Worm (Caenorhabditis elegans) whole organism, L4/young adult: Measurements from ENCODE around the gene srh-186.

Source experiments
- W03F9.2 ChIP-seq: fragments of 150-350 bp; optimal IDR thresholded peaks from 2 replicates; lab custom pipeline; 2014; ENCODE audit warnings: missing biosample characterization, missing genetic modification characterization
- dao-5 ChIP-seq: sonication (generic microtip); optimal IDR thresholded peaks from 2 replicates; lab custom pipeline; 2016; ENCODE audit warnings: missing genotype, missing genetic modification characterization, moderate library complexity, missing compliant biosample characterization
- him-1 ChIP-seq: sonication (generic microtip); optimal IDR thresholded peaks from 2 replicates; lab custom pipeline; 2016; ENCODE audit warnings: missing genotype, missing genetic modification reagents, missing genetic modification characterization, missing compliant biosample characterization

srh-186 gene

DNA sequence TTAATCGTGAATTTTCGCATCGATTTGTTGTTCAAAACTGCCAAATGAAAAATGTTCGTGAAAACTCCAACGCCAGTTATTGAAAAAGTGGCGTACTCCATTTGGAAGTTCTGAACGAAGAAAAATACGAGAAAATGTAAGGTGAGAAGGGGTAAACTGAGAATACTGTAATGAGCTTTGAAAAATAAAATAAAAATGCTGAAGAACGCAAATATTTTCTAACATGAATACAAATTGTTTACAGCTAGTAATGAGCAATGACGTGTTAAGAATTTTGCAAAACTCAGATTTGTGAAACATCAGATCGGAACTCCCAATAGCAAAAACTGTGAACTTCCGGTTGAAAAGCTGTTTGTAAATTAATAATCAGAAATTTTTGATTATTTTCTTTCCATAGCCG is 23.2 kb upstream of the srh-186 start, which contains the start of gene srw-26:
srw-26 (minus strand) TSS at position 101 of the 400 bp plus-strand sequence.
- no peak for TF ChIP-seq him-1 (tag; lab: Kevin White, UChicago)
- TF ChIP-seq W03F9.2 (tag; lab: Kevin White, UChicago), result no peak
- no peak for TF ChIP-seq dao-5 (tag; lab: Kevin White, UChicago)

DNA sequence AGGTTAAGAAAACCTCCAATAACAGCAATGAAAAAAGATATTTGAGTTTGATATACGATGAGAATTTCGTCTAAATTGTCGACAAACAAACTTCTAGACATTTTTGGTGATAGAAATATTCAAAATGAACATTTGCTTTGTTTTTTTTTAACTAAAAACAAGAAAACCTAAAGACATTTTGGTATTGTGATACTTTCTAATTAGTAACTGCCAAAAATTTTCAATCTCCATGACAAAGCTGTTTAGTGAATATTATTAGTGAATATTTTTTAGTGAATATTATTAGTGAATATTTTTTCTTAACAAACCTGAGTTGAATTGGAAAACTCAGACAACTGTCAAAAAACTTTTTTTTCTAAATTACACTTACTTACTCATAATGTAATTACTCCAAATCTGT is 15.3 kb upstream of the srh-186 start, which contains the start of gene srw-55:
srw-55 (minus strand) TSS at position 101 of the 400 bp plus-strand sequence.
- no peak for TF ChIP-seq him-1 (tag; lab: Kevin White, UChicago)
- TF ChIP-seq W03F9.2 (tag; lab: Kevin White, UChicago), result no peak
- no peak for TF ChIP-seq dao-5 (tag; lab: Kevin White, UChicago)

DNA sequence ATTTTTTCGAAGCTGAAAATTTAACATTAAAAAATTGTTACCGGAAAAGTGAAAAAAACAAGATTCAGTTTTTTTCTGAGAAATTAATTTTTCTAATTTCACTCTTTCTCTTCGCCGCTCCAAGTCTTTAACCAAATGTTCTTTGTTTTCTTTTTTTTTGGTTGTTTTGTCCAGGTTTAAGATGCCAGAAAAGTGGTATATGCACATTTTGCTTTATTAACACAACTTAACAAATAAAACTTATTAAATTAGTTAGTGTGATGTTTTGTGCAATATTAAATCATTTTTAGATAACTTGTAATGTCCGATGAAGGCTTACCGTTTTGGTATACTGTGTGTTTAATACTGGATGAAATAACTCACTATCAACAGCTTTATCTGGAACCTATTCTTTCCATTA is 12.5 kb upstream of the srh-186 start, which contains the start of gene srw-53:
srw-53 (plus strand) TSS at position 301 of the 400 bp plus-strand sequence.
- TF ChIP-seq dao-5 (tag; lab: Kevin White, UChicago), result no peak
- TF ChIP-seq W03F9.2 (tag; lab: Kevin White, UChicago), result no peak

DNA sequence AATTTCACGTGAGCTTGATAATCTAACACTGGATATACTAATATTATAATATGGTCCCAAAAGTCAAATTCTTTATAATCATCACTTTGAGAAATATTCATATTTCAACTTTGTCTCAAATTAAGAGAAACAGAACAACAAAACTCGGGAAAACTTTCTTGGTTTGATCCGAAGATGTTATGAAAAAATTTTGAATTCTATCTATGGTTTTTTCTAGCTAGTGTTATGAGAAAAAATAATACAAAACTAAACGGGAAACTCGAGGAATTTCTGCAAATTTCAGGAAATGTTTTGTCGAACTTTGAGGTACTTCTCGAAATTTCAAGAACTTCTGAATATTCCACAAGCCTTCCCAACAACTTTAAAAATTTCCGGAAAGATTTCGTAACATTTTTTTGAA is 4.7 kb upstream of the srh-186 start, which contains the start of gene srw-59:
srw-59 (minus strand) TSS at position 101 of the 400 bp plus-strand sequence.
- TF ChIP-seq him-1 (tag; lab: Kevin White, UChicago) (no peak), dao-5 (tag; lab: Kevin White, UChicago) (no peak), W03F9.2 (tag; lab: Kevin White, UChicago) (no peak)

DNA sequence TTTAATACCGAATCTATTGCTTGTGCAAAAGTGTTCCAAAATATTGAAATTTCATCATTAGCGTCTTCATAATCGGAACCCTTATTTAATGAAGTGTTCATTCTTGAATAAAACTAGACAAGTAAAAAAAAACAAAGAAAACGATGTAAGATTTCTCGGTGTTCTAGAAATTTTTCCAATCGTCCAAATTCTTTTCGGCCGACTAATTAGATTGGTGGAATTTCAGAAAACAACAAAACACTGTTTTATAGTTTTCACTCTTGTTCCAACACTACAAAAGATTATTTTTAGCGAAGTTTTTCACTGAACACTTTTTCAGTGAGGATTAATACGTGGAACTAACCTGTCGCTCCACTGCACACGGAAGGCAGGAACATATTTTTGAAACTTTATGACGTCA is 2.8 kb upstream of the srh-186 start, which contains the start of gene srw-56:
srw-56 (minus strand) TSS at position 101 of the 400 bp plus-strand sequence.
- TF ChIP-seq dao-5 (tag; lab: Kevin White, UChicago), result no peak
- TF ChIP-seq W03F9.2 (tag; lab: Kevin White, UChicago), result no peak
- no peak for TF ChIP-seq him-1 (tag; lab: Kevin White, UChicago)

DNA sequence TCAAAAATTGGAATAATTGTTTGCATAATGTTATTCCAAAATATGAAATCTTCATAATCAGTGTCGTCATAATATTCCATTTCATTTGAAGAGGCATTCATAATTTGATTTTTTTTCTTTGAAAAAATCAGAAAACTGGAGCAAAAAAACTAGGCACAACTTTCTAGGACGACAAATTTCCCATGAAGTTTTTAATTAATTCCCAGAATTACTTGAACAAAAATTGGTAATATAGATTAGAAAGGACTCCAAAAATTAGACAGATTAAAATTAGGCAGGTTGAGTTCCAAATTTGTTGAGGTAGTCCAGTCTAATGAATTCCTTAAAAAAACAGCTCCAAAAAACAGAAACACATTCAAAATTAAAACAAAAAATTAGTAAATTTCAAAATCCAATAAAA is 665 bp upstream of the srh-186 start, which contains the start of gene srw-57:
srw-57 (minus strand) TSS at position 101 of the 400 bp plus-strand sequence.
- no peak for TF ChIP-seq dao-5 (tag; lab: Kevin White, UChicago)
- TF ChIP-seq W03F9.2 (tag; lab: Kevin White, UChicago), result no peak
- TF ChIP-seq him-1 (tag; lab: Kevin White, UChicago), result no peak

DNA sequence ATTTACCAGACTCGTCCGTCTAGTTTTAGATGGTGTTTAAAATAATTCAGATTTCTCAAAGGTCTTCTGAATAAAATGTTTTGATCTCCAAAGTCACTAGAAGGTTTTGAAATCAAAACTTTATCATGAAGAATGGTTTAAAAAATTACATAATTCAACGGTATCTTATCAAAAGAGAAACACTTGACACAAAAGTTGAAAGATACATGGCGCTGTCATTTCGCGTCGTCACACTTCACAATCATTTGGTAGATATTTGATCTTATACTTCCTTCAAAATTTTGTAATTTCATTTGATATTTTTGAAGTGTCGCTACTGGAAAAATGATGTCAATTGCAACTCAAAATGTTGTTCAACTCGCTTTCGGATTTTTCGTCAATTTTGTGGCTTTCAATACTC is 1.5 kb downstream of the srh-186 start, which contains the start of gene F36G9.3:
F36G9.3 (plus strand) TSS at position 301 of the 400 bp plus-strand sequence.
- TF ChIP-seq dao-5 (tag; lab: Kevin White, UChicago), result no peak

DNA sequence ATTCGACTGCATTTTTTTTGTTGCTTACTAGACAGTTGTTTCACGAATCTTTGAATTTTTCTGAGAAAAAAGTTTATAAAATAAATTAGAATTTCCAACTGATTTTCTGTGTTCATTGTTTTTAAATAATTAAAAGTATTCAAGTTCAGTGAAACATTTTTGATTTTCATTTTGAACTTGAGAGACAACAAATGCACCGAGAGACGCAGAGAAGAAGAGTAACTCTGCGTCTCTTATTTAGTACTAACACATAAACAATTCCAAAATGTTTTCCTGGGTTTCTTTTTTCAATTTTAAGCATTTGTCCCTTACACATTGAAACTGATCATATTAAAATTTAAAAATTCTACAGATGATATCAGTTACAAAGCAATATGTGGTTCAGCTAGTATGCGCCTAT is 3.9 kb downstream of the srh-186 start:
- TF ChIP-seq him-1 (tag; lab: Kevin White, UChicago), result no peak

DNA sequence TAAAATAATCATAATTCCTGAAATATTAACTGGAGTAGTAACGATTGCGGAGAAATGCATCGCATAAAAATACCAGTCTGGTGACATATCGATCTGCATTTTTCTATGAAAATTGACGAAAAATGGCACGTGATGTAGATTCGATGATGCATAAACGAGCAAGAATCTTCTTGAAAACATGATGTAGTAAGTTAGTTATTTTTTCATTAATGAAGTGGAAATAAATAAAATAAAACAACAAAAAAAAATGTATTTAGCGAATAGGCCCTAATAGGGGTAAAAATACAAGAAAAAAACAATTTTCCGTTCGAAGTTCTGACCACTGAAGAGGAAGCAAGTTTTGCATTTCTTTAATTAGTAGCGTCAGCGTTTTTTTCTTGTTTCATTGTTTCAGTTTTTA is 9.5 kb downstream of the srh-186 start, which contains the start of gene sri-2:
sri-2 (minus strand) TSS at position 101 of the 400 bp plus-strand sequence.
- TF ChIP-seq W03F9.2 (tag; lab: Kevin White, UChicago), result no peak
- no peak for TF ChIP-seq dao-5 (tag; lab: Kevin White, UChicago)
- TF ChIP-seq him-1 (tag; lab: Kevin White, UChicago), result no peak

DNA sequence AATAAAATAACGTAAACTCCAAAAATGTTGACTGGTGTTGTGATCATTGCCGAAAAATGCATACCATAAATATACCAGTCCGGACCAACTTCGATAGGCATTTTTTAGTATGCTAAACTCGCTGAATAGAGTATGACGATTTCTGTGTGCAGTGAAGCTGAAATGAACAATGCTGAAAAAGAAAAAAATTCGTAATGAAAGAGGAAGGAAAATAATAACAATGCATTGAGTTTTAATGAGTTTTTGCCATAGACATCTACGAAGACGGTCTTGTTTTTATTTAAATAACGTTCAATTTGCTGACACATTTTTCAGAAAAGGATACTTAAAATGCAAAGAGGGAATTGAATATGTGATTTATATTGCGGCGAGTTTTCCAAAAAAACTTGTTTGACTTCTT is 11.9 kb downstream of the srh-186 start, which contains the start of gene sri-1:
sri-1 (minus strand) TSS at position 101 of the 400 bp plus-strand sequence.
- no peak for TF ChIP-seq dao-5 (tag; lab: Kevin White, UChicago)
- TF ChIP-seq W03F9.2 (tag; lab: Kevin White, UChicago), result no peak
- no peak for TF ChIP-seq him-1 (tag; lab: Kevin White, UChicago)

DNA sequence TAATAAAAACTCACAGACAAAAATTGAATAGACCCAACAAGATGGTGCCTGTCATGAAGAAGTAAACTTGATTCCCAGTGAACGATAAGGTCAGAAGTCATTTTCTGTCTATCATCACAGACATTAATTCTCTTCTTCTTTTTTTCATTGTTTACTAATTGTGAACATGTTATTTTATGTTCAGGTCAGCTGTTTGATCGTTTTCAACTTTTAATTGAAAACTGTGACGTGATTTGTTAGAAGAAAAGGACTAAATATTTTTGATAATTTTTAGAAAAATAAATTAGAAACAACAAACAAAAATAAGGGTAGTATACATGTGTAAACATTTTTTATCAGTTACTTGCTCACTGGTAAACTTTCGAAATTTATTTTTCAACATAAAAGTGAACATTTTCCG is 14.1 kb downstream of the srh-186 start, which contains the start of gene F36G9.7:
F36G9.7 (minus strand) TSS at position 101 of the 400 bp plus-strand sequence.
- TF ChIP-seq him-1 (tag; lab: Kevin White, UChicago) (no peak), dao-5 (tag; lab: Kevin White, UChicago) (no peak), W03F9.2 (tag; lab: Kevin White, UChicago) (no peak)

DNA sequence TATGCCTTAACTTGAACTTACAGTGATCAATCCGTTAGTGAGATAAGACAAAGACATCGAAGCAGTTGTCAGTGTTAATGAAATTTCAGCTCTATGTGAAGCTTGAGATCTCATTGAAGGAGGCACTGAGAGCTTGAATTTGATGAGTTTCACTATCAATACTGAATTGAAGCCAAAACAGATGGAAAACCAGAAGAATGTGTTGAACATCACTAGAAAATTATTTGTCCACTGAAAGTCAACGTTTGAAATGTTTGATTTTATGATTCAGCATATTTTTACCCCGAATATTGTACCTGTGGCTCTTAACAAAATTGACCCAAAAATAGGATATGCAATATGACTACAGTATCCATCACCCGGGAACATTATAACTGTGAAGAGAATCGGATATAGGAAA is 15.2 kb downstream of the srh-186 start:
- no peak for TF ChIP-seq W03F9.2 (tag; lab: Kevin White, UChicago)
- no peak for TF ChIP-seq him-1 (tag; lab: Kevin White, UChicago)
- no peak for TF ChIP-seq dao-5 (tag; lab: Kevin White, UChicago)

DNA sequence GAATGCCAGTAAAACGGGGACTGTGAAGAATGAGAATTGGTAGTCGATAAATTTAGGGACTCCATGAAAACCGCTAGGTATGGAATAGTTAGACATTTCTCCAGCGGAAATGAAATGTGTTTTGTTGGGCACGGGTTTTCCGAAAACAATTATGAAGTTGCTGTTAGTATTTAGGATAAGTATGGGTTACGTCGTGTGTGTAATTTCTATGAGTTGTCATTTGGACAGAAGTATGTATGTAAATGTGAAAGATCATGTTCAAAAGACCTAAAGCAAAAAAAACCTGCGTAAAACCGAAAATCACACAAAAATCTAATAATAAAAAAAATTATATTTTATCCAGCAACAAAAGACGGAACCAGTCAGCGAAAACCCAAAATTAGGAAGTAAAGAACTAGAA is 16.9 kb downstream of the srh-186 start, which contains the start of gene sru-23:
sru-23 (minus strand) TSS at position 101 of the 400 bp plus-strand sequence.
- no peak for TF ChIP-seq him-1 (tag; lab: Kevin White, UChicago)
- TF ChIP-seq W03F9.2 (tag; lab: Kevin White, UChicago), result no peak
- no peak for TF ChIP-seq dao-5 (tag; lab: Kevin White, UChicago)

DNA sequence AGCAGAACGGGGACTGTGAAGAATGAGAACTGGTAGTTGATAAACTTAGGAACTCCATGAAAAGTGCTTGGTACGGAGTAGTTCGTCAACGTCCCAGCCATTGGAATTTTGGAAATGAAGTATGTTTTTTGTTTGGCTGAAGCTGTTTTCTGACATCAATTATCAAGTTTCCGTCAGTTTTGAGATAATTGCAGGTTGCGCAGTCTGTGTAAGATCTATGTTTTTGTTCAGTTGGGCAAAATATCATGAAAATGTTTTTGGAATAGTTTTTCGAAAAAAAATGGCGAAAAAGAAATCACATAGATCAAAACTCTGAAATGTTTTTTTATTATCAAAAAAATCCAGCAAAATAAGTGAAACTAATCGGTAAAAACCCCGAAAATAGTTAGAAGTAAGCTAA is 19.2 kb downstream of the srh-186 start, which contains the start of gene sru-22:
sru-22 (minus strand) TSS at position 101 of the 400 bp plus-strand sequence.
- TF ChIP-seq him-1 (tag; lab: Kevin White, UChicago) (no peak), dao-5 (tag; lab: Kevin White, UChicago) (no peak), W03F9.2 (tag; lab: Kevin White, UChicago) (no peak)
